Fruit fly (Drosophila melanogaster): Measurements from ENCODE around the gene qm.
A peak's percentile ranks its signal among the peaks of the same experiment; 100 is the strongest.

qm gene

dm6 chr3L:7349311-7349710 lies 1.2 kb downstream of the qm start:
- TF ChIP-seq CG8478 (optimal IDR thresholded peaks at IDR 0.05), result no peak
- TF ChIP-seq CTCF (optimal IDR thresholded peaks at IDR 0.05), result no peak

dm6 chr3L:7356386-7357117 lies 8.4 kb downstream of the qm start, which contains the start of gene CTCF:
Gene CTCF, minus strand, starts transcription at chr3L:7356713.
- no peak for TF ChIP-seq CG8478 (optimal IDR thresholded peaks at IDR 0.05)
- TF ChIP-seq CTCF (optimal IDR thresholded peaks at IDR 0.05), result peak; percentile 85 to 93

DNA sequence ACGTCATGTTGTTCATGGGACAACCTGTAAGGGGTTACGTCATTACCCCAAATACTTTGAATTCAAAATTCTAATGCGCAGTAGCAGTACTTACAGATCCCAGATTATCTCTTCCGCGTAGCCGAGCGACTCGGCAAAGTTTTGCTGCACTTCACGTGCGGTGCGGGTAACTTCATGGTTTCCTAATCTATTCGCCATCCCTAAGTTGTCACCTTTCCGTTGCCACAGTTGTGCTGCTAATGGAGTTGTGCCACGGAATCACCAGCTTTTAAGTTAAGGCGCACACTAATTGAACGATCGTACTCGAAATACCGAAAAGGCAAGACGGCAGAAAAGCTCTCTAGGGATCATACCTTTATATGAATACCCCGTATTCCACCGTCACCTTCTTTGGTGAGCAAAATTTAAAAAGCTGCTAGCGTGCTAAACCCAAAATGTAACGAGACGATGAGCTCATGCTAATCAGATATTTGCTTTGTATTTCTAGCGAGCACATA lies 11.8 kb downstream of the qm start, which contains the start of gene pst:
TSS of gene pst (minus strand) at position 437 of the 497 bp plus-strand sequence.
- TF ChIP-seq CTCF (optimal IDR thresholded peaks at IDR 0.05) (no peak), CG8478 (optimal IDR thresholded peaks at IDR 0.05) (no peak)

DNA sequence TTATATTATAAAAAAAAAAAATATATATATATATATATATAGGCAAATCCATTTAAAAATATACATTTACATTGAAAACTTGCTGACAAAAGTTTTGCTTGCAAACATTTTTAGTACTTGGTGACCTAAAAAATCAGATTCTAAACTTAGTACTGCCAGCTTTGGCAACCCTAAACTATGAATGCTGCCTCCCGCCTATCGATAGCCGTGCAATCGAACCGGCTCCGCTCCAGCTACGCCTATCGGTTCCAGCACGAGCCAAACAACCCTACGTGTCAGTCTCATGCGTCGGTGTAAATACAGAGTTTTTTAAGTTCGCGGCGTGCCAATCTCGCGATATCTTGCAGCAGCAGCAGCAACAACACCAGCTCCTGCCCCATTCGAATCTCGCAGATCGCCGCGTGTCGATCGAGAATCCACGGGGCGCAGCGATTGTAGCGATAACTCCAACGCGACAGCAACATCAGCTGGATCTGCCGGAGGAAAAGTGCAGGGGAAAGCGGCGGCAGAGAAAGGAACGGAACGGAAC lies 12.3 kb downstream of the qm start, which contains the start of gene Sec63:
TSS of gene Sec63 (plus strand) at position 238 of the 529 bp plus-strand sequence.
- TF ChIP-seq CTCF (optimal IDR thresholded peaks at IDR 0.05) (peak; percentile 16 to 40), CG8478 (optimal IDR thresholded peaks at IDR 0.05) (no peak)

DNA sequence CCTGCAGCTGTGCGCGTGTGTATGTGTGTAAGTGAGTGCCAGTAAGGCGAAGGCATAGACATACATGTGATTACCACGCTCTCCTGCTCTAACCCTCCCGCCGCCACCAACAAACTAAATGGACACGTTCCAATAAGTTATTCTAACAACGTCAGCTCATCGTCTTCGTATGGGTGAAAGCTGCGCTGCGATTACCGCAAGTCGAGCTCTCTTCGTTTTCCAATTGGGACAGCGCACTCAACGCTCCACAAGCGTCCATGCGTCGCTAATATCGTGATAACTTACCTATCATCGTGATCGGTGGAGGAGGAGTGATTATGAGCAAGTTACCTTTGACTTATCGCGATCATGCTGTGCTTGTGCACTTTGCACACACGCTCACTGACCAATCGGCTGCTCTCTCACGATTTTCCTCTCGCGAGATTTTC lies 13.0 kb downstream of the qm start:
- no peak for TF ChIP-seq CG8478 (optimal IDR thresholded peaks at IDR 0.05)
- TF ChIP-seq CTCF (optimal IDR thresholded peaks at IDR 0.05), result no peak

- TF ChIP-seq CG8478 (optimal IDR thresholded peaks at IDR 0.05), result no peak
- TF ChIP-seq CTCF (optimal IDR thresholded peaks at IDR 0.05), result no peak
Observed at dm6 chr3L:7364717-7365278, 16.7 kb downstream of the qm start.

DNA sequence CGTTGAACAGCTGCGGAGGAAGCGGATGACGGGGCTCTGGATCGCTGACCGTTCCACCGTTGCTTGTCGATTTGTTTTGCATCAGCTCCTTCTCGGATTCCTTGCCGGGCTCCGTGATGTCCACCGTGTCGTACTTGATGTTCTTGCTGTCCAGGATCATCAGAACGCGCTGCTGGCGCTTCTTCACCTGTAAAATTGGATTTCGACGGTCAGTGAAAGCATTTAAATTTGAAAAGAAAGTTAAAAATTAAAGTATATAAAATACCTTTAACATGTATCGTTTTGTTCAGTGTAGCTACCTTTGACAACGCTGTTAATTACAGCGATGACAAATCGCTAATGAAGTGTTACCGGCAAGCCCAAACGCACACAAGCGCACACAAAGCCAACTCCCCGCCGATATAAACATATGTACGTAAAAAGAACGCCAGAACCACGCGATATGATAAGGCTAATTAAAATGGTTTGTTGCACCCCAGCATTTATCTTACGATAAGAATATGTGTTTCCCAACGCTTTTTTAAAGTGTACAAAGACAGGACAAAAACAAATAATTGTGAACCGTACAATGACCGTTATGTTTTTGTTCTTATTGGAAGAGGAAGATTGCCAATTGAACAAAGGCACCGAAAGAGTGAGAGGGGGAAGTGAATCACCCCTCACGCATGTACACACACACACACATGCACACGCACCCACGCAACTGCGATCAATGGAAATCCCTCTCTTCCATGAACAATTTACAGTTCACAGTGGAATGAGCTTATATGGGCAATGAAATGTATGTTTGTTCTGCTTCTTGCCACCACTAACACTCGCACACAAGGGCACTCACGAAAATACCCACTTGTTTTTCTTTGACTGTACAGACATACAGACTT lies 19.9 kb downstream of the qm start:
- TF ChIP-seq CTCF (optimal IDR thresholded peaks at IDR 0.05) (no peak), CG8478 (optimal IDR thresholded peaks at IDR 0.05) (no peak)

dm6 chr3L:7368934-7369333 lies 20.8 kb downstream of the qm start, which contains the start of gene Sh3beta:
Gene Sh3beta, minus strand, starts transcription at chr3L:7369260.
- TF ChIP-seq CG8478 (optimal IDR thresholded peaks at IDR 0.05), result no peak

DNA sequence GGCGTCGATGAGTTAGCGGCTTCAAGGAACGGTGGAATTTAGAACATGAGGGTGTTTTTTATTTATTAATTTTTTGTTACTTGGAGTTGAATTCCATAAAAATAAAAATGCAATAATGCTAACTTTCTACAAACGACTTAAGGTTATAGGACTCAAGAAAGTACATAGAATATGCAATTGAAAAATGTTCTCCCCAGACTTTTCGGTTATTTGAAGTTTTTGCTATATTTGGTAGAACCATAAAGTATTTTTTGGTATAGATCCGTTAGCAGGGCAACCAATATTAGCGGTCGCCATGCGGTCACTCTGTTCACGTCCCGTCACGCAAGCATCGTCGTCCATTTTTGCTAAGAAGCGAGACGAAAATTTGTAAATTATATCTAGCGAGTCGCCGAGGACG lies 21.4 kb downstream of the qm start, which contains the start of gene akirin:
TSS of gene akirin (plus strand) at position 301 of the 400 bp plus-strand sequence.
- no peak for TF ChIP-seq CTCF (optimal IDR thresholded peaks at IDR 0.05)

dm6 chr3L:7370231-7370882 lies 22.2 kb downstream of the qm start:
- TF ChIP-seq CG8478 (optimal IDR thresholded peaks at IDR 0.05) (no peak), CTCF (optimal IDR thresholded peaks at IDR 0.05) (no peak)

DNA sequence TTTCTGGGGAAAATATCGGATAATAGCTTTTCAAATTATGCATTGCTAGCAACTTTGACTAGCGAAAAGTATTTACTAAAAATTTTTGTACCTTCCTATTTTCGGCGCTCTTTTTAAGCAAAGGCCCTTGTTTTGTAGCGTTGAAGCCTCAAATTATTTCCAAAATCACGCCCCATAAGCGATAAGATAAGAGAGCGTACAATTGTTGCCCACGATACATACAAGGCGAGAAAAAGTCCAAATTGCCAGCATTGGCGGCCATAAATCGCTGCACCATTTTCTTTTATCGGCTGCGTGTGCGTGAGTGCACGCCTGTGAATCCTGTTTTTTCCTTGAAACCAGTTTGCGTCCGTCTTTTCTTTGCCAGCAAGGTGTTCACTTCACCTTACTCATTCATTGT lies 23.2 kb downstream of the qm start:
- TF ChIP-seq CTCF (optimal IDR thresholded peaks at IDR 0.05) (peak in 1 of 2 experiments; percentile 13), CG8478 (optimal IDR thresholded peaks at IDR 0.05) (no peak)

dm6 chr3L:7376151-7376550 lies 28.0 kb downstream of the qm start:
- TF ChIP-seq CTCF (optimal IDR thresholded peaks at IDR 0.05), result no peak
- no peak for TF ChIP-seq CG8478 (optimal IDR thresholded peaks at IDR 0.05)

- TF ChIP-seq CTCF (optimal IDR thresholded peaks at IDR 0.05) (no peak), CG8478 (optimal IDR thresholded peaks at IDR 0.05) (no peak)
Observed at dm6 chr3L:7376830-7377229, 28.7 kb downstream of the qm start.

- no peak for TF ChIP-seq CG8478 (optimal IDR thresholded peaks at IDR 0.05)
- no peak for TF ChIP-seq CTCF (optimal IDR thresholded peaks at IDR 0.05)
Observed at dm6 chr3L:7380395-7380794, 32.3 kb downstream of the qm start.

All from S2 (cell line).